Fruit fly (Drosophila melanogaster) whole organism: ENCODE results near the gene MtnB.

Experiments used
- Dll ChIP-seq: fragments of >200 bp; optimal IDR thresholded peaks from 2 replicates; lab custom pipeline; 2017
- EcR ChIP-seq, 2 experiments: fragments of >200 bp; optimal IDR thresholded peaks; 2 replicates each; lab custom pipeline; 2017; ENCODE audit warnings: missing biosample characterization in 2 of 2, missing genetic modification characterization in 2 of 2, missing genetic modification reagents in 2 of 2
- psq ChIP-seq: fragments of >200 bp; optimal IDR thresholded peaks from 2 replicates; lab custom pipeline; 2017
- usp ChIP-seq: fragments of >200 bp; optimal IDR thresholded peaks from 2 replicates; lab custom pipeline; 2017; ENCODE audit warnings: missing biosample characterization, missing genetic modification characterization, mixed read lengths

DNA sequence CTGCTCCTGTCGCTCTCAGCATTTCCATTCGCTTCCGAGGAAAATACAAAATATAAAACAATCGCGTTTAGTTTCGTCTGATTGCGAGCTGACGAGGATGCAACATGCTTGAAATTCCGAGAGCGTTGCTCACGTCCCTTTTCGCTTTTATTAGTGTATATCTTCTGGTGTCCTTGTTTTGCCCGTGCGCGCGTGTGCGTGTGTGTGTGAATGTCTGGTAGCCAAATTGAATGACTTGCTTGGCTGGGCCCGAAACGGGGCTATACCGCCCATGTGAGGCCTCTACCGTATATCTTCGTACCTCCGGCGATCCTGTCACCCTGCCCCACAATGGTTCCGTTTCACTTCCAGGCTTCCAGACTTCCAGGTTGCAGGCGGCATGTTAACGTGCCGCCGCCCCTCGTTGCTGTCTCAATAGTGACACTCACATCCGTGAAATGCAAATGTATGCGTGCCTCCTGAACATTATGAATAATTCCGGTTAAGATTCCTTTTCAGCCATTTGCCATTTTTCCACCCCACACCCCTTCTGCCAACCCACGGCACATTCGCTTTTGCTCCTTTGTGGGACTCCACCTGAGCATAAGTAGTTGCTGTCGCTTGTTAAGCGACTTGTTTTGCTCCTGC lies 30.7 kb downstream of the MtnB start:
- no peak for TF ChIP-seq EcR (GFP tag; optimal IDR thresholded peaks at IDR 0.05; lab: Kevin White, UChicago)
- TF ChIP-seq psq (lab: Kevin White, UChicago) = no peak
- no peak for TF ChIP-seq usp
- TF ChIP-seq Dll = no peak
